Worm (Caenorhabditis elegans) whole organism, midembryonic: ENCODE measurements around the gene got-2.2.

Experiments used
- flt-1 ChIP-seq: fragments of 200-800 bp; sonication (Bioruptor generic); IDR thresholded peaks from 2 replicates; pipeline ENCODE4 v1.3.6; 2022; ENCODE audit warnings: missing genetic modification characterization, missing compliant biosample characterization
- klf-2 ChIP-seq: fragments of 200-800 bp; sonication (Bioruptor generic); conservative IDR thresholded peaks from 2 replicates; pipeline ENCODE4 v1.3.6; 2022; ENCODE audit warnings: missing genetic modification reagents, missing genetic modification characterization, missing compliant biosample characterization
- med-1 ChIP-seq: sonication (generic microtip); optimal IDR thresholded peaks from 2 replicates; lab custom pipeline; 2017; ENCODE audit warnings: missing genetic modification characterization, mild to moderate bottlenecking, missing compliant biosample characterization, antibody characterized with exemption, missing genetic modification reagents; ENCODE audit not compliant: insufficient read depth
- tab-1 ChIP-seq: fragments of 200-800 bp; sonication (Bioruptor generic); IDR thresholded peaks from 2 replicates; pipeline ENCODE4 v1.3.6; 2022; ENCODE audit warnings: missing genetic modification characterization, missing compliant biosample characterization
- ztf-23 ChIP-seq: fragments of 200-800 bp; sonication (Bioruptor generic); IDR thresholded peaks from 2 replicates; pipeline ENCODE4 v1.3.6; 2022; ENCODE audit warnings: missing genetic modification reagents, missing genetic modification characterization, missing compliant biosample characterization
- ztf-29 ChIP-seq: fragments of 200-800 bp; sonication (Bioruptor generic); IDR thresholded peaks from 2 replicates; pipeline ENCODE4 v1.3.6; 2022; ENCODE audit warnings: missing genetic modification reagents, missing genetic modification characterization, missing compliant biosample characterization

- TF ChIP-seq flt-1, result no peak
- no peak for TF ChIP-seq tab-1 (GFP tag; lab: Robert Waterston, UW)
- TF ChIP-seq klf-2 (GFP tag; lab: Robert Waterston, UW), result no peak
- TF ChIP-seq ztf-29 (GFP tag; lab: Robert Waterston, UW), result no peak
- no peak for TF ChIP-seq med-1 (GFP tag; lab: Kevin White, UChicago)
- no peak for TF ChIP-seq ztf-23
These were observed 18.3 kb downstream of the got-2.2 start for ce11 chrX:6259081-6259480.
